Worm (Caenorhabditis elegans): Measurements from ENCODE around the gene clec-157.

Gene clec-157

DNA sequence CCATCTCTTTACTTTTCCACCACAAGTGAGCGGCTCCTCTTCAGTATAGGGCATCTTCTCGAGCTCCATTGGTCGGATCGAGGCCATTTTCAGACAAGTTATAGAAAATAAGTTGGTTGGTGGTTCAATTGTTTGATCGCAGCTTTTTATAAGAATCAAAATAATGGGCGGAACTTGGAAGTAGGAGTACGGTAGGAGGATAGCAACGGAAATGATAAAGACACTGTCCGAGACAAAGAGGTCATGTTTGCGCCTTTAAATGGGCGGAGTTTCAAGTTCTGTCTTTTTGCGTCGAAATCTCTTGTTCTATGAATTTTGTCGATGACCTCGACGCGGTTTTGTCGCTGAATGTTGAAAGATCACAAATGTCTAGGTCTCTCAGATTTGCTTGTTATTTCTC, 22.1 kb downstream of the clec-157 start, which contains the start of gene F26A1.8:
Gene F26A1.8 (minus strand): TSS at position 101 of the 400 bp plus-strand sequence.
- TF ChIP-seq nhr-28 (tag; optimal IDR thresholded peaks at IDR 0.05) (no peak), sem-2 (GFP tag; optimal IDR thresholded peaks at IDR 0.05) (no peak), lin-13 (tag; optimal IDR thresholded peaks at IDR 0.05) (no peak), zip-8 (tag; optimal IDR thresholded peaks at IDR 0.05) (no peak), nhr-2 (tag; optimal IDR thresholded peaks at IDR 0.05) (no peak), ces-1 (GFP tag; optimal IDR thresholded peaks at IDR 0.05) (no peak), ztf-11 (tag; optimal IDR thresholded peaks at IDR 0.05) (no peak), nhr-12 (tag; optimal IDR thresholded peaks at IDR 0.05) (no peak), mls-2 (tag; optimal IDR thresholded peaks at IDR 0.05) (no peak), pha-4 (tag; optimal IDR thresholded peaks at IDR 0.05) (no peak)

ce11 chrIII:4819843-4820242, 24.4 kb downstream of the clec-157 start, which contains the start of gene F26A1.7:
Gene F26A1.7, minus strand, starts transcription at chrIII:4819943.
- TF ChIP-seq elt-3 (tag; optimal IDR thresholded peaks at IDR 0.05) (no peak), mls-2 (tag; optimal IDR thresholded peaks at IDR 0.05) (no peak), sptf-1 (tag; optimal IDR thresholded peaks at IDR 0.05) (no peak), blmp-1 (tag; optimal IDR thresholded peaks at IDR 0.05) (no peak), bed-3 (GFP tag; optimal IDR thresholded peaks at IDR 0.05) (no peak), unc-120 (tag; optimal IDR thresholded peaks at IDR 0.05; ENCODE audit: poor library complexity, severe bottlenecking) (no peak), lin-32 (GFP tag; optimal IDR thresholded peaks at IDR 0.05) (no peak), pha-4 (tag; optimal IDR thresholded peaks at IDR 0.05) (no peak), snpc-4 (tag; optimal IDR thresholded peaks at IDR 0.05) (no peak), cnd-1 (tag; optimal IDR thresholded peaks at IDR 0.05) (no peak), tbx-8 (GFP tag; optimal IDR thresholded peaks at IDR 0.05) (no peak), ham-2 (GFP tag; optimal IDR thresholded peaks at IDR 0.05) (no peak), unc-39 (tag; optimal IDR thresholded peaks at IDR 0.05) (no peak)

DNA sequence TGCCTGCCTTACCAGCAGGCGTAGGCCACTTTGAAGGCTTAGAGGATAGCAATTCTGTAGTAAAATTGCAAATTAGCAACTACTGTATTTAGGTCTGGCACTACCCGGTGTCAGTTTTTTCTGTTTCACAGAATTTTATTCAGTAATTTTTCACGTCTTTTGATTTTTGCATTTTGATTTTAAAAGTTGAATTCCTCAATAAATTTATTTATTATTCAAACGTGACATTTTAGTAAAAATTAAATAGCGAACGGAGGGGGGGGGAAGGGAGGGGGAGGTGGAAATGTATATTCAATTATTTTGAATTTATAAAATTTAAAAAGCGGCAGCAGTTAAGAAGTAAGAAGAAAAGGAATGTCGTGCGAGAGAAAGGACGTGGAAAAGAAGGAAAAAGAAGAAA, 27.0 kb downstream of the clec-157 start, which contains the start of gene F26A1.4:
Gene F26A1.4 (plus strand): TSS at position 301 of the 400 bp plus-strand sequence.
- TF ChIP-seq zip-8 (tag; optimal IDR thresholded peaks at IDR 0.05) (no peak), nhr-28 (tag; optimal IDR thresholded peaks at IDR 0.05) (no peak), ham-2 (GFP tag; optimal IDR thresholded peaks at IDR 0.05) (no peak), pha-4 (tag; optimal IDR thresholded peaks at IDR 0.05) (no peak), mab-5 (tag; optimal IDR thresholded peaks at IDR 0.05) (no peak), flh-1 (GFP tag; optimal IDR thresholded peaks at IDR 0.05) (no peak), lin-32 (GFP tag; optimal IDR thresholded peaks at IDR 0.05) (no peak), sem-2 (GFP tag; optimal IDR thresholded peaks at IDR 0.05) (no peak), ceh-39 (tag; optimal IDR thresholded peaks at IDR 0.05) (no peak), M03D4.4 (tag; optimal IDR thresholded peaks at IDR 0.05) (no peak), bed-3 (GFP tag; optimal IDR thresholded peaks at IDR 0.05) (no peak), lin-13 (tag; optimal IDR thresholded peaks at IDR 0.05) (no peak), drap-1 (GFP tag; optimal IDR thresholded peaks at IDR 0.05) (no peak), ztf-11 (tag; optimal IDR thresholded peaks at IDR 0.05) (no peak), nhr-76 (tag; optimal IDR thresholded peaks at IDR 0.05) (no peak), unc-62 (GFP tag; optimal IDR thresholded peaks at IDR 0.05) (no peak)

DNA sequence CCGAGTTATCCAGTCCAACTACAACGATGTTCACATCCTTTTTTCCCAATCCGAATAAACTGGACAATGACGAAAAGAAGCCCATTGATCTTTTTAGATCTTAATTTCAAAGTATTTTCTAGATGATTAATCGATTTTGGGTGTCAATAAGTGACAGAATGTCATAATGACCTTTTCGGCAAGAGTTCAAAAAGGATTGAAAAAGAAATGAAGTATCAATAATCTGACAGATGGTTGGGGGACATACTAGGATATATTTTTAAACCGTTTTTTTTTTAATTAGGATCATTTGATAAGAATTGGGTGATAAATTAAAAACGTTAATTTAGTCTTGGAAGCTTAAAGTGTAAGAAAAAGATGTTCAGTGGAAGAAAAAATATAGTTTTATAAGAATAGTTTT, 29.5 kb downstream of the clec-157 start, which contains the start of gene arl-6:
Gene arl-6 (minus strand): TSS at position 101 of the 400 bp plus-strand sequence.
- TF ChIP-seq bed-3 (GFP tag; optimal IDR thresholded peaks at IDR 0.05) (no peak), ham-2 (GFP tag; optimal IDR thresholded peaks at IDR 0.05) (no peak)

DNA sequence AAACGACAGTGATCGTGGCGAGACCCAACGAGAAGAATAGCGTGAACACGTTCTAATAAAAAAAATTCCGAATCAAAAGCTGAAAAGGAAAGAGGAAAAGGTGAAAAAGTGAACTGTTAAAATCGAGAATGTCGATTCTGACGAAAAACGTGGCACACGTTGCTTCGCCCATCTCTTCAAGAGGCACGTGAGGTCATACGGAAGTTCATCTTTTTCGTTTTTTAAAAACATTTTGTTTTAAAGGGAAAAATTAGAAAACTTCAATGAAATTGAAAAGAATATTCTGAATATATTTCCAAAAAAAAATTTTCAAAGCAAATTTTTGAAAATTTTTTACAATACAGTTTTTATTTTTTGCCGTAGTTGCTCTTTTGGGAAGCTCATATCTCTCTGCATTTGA, 33.0 kb downstream of the clec-157 start, which contains the start of gene C38D4.7:
Gene C38D4.7 (minus strand): TSS at position 101 of the 400 bp plus-strand sequence.
- TF ChIP-seq sptf-1 (tag; optimal IDR thresholded peaks at IDR 0.05) (no peak), mls-2 (tag; optimal IDR thresholded peaks at IDR 0.05) (no peak), zip-8 (tag; optimal IDR thresholded peaks at IDR 0.05) (no peak), ceh-39 (tag; optimal IDR thresholded peaks at IDR 0.05) (no peak)

DNA sequence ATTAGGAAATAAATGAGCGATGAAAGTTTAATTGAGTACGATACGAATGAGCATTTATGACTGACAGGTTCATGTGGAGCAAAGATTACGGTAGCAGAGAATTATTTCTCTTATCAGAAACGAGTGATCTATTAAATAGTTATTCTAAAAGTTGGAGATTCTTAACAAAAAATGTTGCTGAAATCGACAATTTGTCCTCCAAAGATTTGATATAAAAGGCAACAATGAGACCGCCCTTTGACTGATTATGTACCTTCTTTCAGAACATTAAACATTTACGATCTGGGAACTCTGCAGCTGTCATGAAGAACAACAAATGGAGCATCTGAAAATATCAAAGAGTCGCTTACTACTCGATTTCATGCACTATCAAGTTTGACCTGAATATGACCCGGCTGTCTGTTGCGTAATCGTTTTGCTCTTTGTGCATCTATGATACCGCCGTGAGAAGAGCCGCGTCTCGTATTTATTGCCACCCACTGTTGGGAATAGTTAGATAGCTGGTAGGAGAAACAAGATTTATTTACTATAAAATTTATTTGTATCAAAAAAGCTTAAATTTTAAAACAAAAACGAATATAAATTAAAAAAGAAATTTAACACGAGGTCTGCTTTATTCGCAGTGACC, 34.6 kb downstream of the clec-157 start, which contains the start of gene pal-1:
Gene pal-1 (minus strand): TSS at position 51 of the 628 bp plus-strand sequence.
- no peak for TF ChIP-seq pha-4 (tag; optimal IDR thresholded peaks at IDR 0.05)
- peak; percentile 53 for TF ChIP-seq nhr-2 (tag; optimal IDR thresholded peaks at IDR 0.05)
- TF ChIP-seq zip-8 (tag; optimal IDR thresholded peaks at IDR 0.05), result peak; percentile 60
